Worm (Caenorhabditis elegans) whole organism, L4 larva: ENCODE measurements around the gene egl-15.
A peak's percentile ranks its signal among the peaks of the same experiment; 100 is the strongest.

ENCODE experiments used
- F37D6.2 ChIP-seq: sonication (generic microtip); optimal IDR thresholded peaks from 2 replicates; lab custom pipeline; 2016; ENCODE audit warnings: mild to moderate bottlenecking, missing genetic modification characterization, missing compliant biosample characterization
- ZK546.5 ChIP-seq, 2 experiments: sonication (generic microtip); optimal IDR thresholded peaks; 2 replicates each; lab custom pipeline; 2017; ENCODE audit warnings: missing biosample characterization in 2 of 2, missing genetic modification characterization in 2 of 2
- aha-1 ChIP-seq: fragments of 150-350 bp; peaks from one replicate; lab custom pipeline; 2014; ENCODE audit warnings: missing biosample characterization, missing genetic modification characterization
- aly-2 ChIP-seq: sonication (generic microtip); optimal IDR thresholded peaks from 2 replicates; lab custom pipeline; 2018; ENCODE audit warnings: missing biosample characterization, missing genetic modification characterization
- ama-1 ChIP-seq: fragments of 150-350 bp; optimal IDR thresholded peaks from 2 replicates; lab custom pipeline; 2014; ENCODE audit warnings: inconsistent platforms, mixed read lengths
- attf-4 ChIP-seq: sonication (generic microtip); optimal IDR thresholded peaks from 3 replicates; lab custom pipeline; 2017; ENCODE audit warnings: missing biosample characterization, missing genetic modification characterization
- ceh-20 ChIP-seq: fragments of 200-800 bp; sonication (Bioruptor generic); IDR thresholded peaks from 2 replicates; pipeline ENCODE4 v1.3.6; 2022; ENCODE audit warnings: missing genetic modification reagents, missing genetic modification characterization, missing compliant biosample characterization
- ceh-28 ChIP-seq: fragments of 150-350 bp; optimal IDR thresholded peaks from 2 replicates; lab custom pipeline; 2014; ENCODE audit warnings: missing biosample characterization, missing genetic modification reagents, missing genetic modification characterization
- ceh-82 ChIP-seq: sonication (generic microtip); optimal IDR thresholded peaks from 2 replicates; lab custom pipeline; 2017; ENCODE audit warnings: missing biosample characterization, missing genetic modification characterization
- daf-8 ChIP-seq: fragments of 200-800 bp; sonication (Bioruptor generic); IDR thresholded peaks from 2 replicates; pipeline ENCODE4 v1.3.6; 2022; ENCODE audit warnings: missing genetic modification characterization, missing compliant biosample characterization
- dmd-9 ChIP-seq: fragments of 200-800 bp; sonication (Bioruptor generic); IDR thresholded peaks from 2 replicates; pipeline ENCODE4 v1.3.6; 2022; ENCODE audit warnings: missing genetic modification reagents, missing genetic modification characterization, missing compliant biosample characterization
- dve-1 ChIP-seq: sonication (generic microtip); optimal IDR thresholded peaks from 2 replicates; lab custom pipeline; 2017; ENCODE audit warnings: antibody characterized with exemption, mild to moderate bottlenecking, missing genetic modification characterization, missing compliant biosample characterization; ENCODE audit not compliant: insufficient read depth
- fkh-10 ChIP-seq: fragments of 150-350 bp; optimal IDR thresholded peaks from 2 replicates; lab custom pipeline; 2014; ENCODE audit warnings: missing biosample characterization, missing genetic modification reagents, missing genetic modification characterization
- fos-1 ChIP-seq: fragments of 150-350 bp; optimal IDR thresholded peaks from 2 replicates; lab custom pipeline; 2014; ENCODE audit warnings: missing biosample characterization, missing genetic modification characterization
- gei-8 ChIP-seq: fragments of 200-800 bp; sonication (Bioruptor generic); optimal IDR thresholded peaks from 2 replicates; lab custom pipeline; 2018; ENCODE audit warnings: mild to moderate bottlenecking, missing genetic modification characterization, missing compliant biosample characterization
- hif-1 ChIP-seq, 2 experiments: sonication (generic microtip); optimal IDR thresholded peaks; 2 replicates each; lab custom pipeline; 2016 to 2017; ENCODE audit warnings: missing compliant biosample characterization in 2 of 2, missing genetic modification characterization in 2 of 2, missing genetic modification reagents in 2 of 2, missing genotype in 2 of 2, mild to moderate bottlenecking in 1 of 2
- hlh-11 ChIP-seq: fragments of 200-800 bp; sonication (Bioruptor generic); optimal IDR thresholded peaks from 2 replicates; lab custom pipeline; 2018; ENCODE audit warnings: mild to moderate bottlenecking, missing genetic modification characterization, missing compliant biosample characterization
- hmg-1.1 ChIP-seq: fragments of 200-800 bp; sonication (Bioruptor generic); IDR thresholded peaks from 2 replicates; pipeline ENCODE4 v1.3.6; 2022; ENCODE audit warnings: missing genetic modification reagents, missing genetic modification characterization, missing compliant biosample characterization
- lin-29 ChIP-seq: fragments of 200-800 bp; sonication (Bioruptor generic); IDR thresholded peaks from 2 replicates; pipeline ENCODE4 v1.3.6; 2022; ENCODE audit warnings: missing genetic modification reagents, missing genetic modification characterization, missing compliant biosample characterization
- lin-38 ChIP-seq: fragments of 200-800 bp; sonication (Bioruptor generic); IDR thresholded peaks from 2 replicates; pipeline ENCODE4 v1.3.6; 2022; ENCODE audit warnings: missing genetic modification reagents, missing genetic modification characterization, missing compliant biosample characterization
- lin-39 ChIP-seq: fragments of 150-350 bp; optimal IDR thresholded peaks from 2 replicates; lab custom pipeline; 2014; ENCODE audit warnings: missing biosample characterization, missing genetic modification reagents, missing genetic modification characterization
- lsy-2 ChIP-seq, 2 experiments: fragments of 150-350 bp in 1 of 2; sonication (generic microtip) in 1 of 2; optimal IDR thresholded peaks; 2 replicates each; lab custom pipeline; 2014 to 2017; ENCODE audit warnings: missing biosample characterization in 2 of 2, missing genetic modification characterization in 2 of 2
- madf-5 ChIP-seq, 2 experiments: fragments of 200-800 bp; sonication (Bioruptor generic); IDR thresholded peaks; 2 replicates each; pipeline ENCODE4 v1.3.6; 2022; ENCODE audit warnings: missing compliant biosample characterization in 2 of 2, missing genetic modification characterization in 2 of 2
- madf-9 ChIP-seq: fragments of 200-800 bp; sonication (Bioruptor generic); conservative IDR thresholded peaks from 2 replicates; pipeline ENCODE4 v1.3.6; 2022; ENCODE audit warnings: missing genetic modification reagents, missing genetic modification characterization, missing compliant biosample characterization
- mep-1 ChIP-seq: fragments of 150-350 bp; sonication (generic microtip); optimal IDR thresholded peaks from 3 replicates; lab custom pipeline; 2014; ENCODE audit warnings: missing biosample characterization, missing genetic modification characterization
- mes-2 ChIP-seq: sonication (generic microtip); optimal IDR thresholded peaks from 2 replicates; lab custom pipeline; 2016; ENCODE audit warnings: missing genotype, mild to moderate bottlenecking, missing genetic modification characterization, missing compliant biosample characterization; ENCODE audit not compliant: poor library complexity, severe bottlenecking
- mxl-3 ChIP-seq: fragments of 200-800 bp; sonication (Bioruptor generic); optimal IDR thresholded peaks from 2 replicates; lab custom pipeline; 2018; ENCODE audit warnings: mild to moderate bottlenecking, missing genetic modification characterization, missing compliant biosample characterization
- nhr-28 ChIP-seq: fragments of 150-350 bp; optimal IDR thresholded peaks from 2 replicates; lab custom pipeline; 2014; ENCODE audit warnings: missing biosample characterization, missing genetic modification characterization
- nhr-41 ChIP-seq: fragments of 200-800 bp; sonication (Bioruptor generic); IDR thresholded peaks from 2 replicates; pipeline ENCODE4 v1.3.6; 2022; ENCODE audit warnings: missing genetic modification reagents, missing genetic modification characterization, missing compliant biosample characterization
- nhr-42 ChIP-seq: fragments of 200-800 bp; sonication (Bioruptor generic); IDR thresholded peaks from 2 replicates; pipeline ENCODE4 v1.3.6; 2022; ENCODE audit warnings: missing genetic modification characterization, missing compliant biosample characterization
- nhr-48 ChIP-seq: sonication (generic microtip); optimal IDR thresholded peaks from 2 replicates; lab custom pipeline; 2016; ENCODE audit warnings: mild to moderate bottlenecking, missing genetic modification characterization, missing compliant biosample characterization
- rbr-2 ChIP-seq: sonication (generic microtip); optimal IDR thresholded peaks from 2 replicates; lab custom pipeline; 2016; ENCODE audit warnings: missing genotype, missing genetic modification characterization, missing compliant biosample characterization
- sdz-12 ChIP-seq: fragments of 200-800 bp; sonication (Bioruptor generic); optimal IDR thresholded peaks from 2 replicates; lab custom pipeline; 2018; ENCODE audit warnings: mild to moderate bottlenecking, missing genetic modification characterization, missing compliant biosample characterization
- set-16 ChIP-seq: fragments of 200-800 bp; sonication (Bioruptor generic); IDR thresholded peaks from 2 replicates; pipeline ENCODE4 v1.3.6; 2022; ENCODE audit warnings: missing genetic modification reagents, missing genetic modification characterization, missing compliant biosample characterization
- skn-1 ChIP-seq: fragments of 150-350 bp; optimal IDR thresholded peaks from 2 replicates; lab custom pipeline; 2014; ENCODE audit warnings: missing biosample characterization, missing genetic modification characterization
- snpc-4 ChIP-seq: fragments of 150-350 bp; optimal IDR thresholded peaks from 2 replicates; lab custom pipeline; 2014; ENCODE audit warnings: missing biosample characterization, missing genetic modification characterization
- spr-3 ChIP-seq: fragments of 200-800 bp; sonication (Bioruptor generic); optimal IDR thresholded peaks from 2 replicates; lab custom pipeline; 2018; ENCODE audit warnings: mild to moderate bottlenecking, missing genetic modification characterization, missing compliant biosample characterization
- tag-97 ChIP-seq: fragments of 200-800 bp; sonication (Bioruptor generic); IDR thresholded peaks from 2 replicates; pipeline ENCODE4 v1.3.6; 2022; ENCODE audit warnings: missing genetic modification characterization, missing compliant biosample characterization
- unc-62 ChIP-seq, 3 experiments: fragments of 150-350 bp in 1 of 3; sonication (generic microtip); optimal IDR thresholded peaks in 2 of 3; peaks in 1 of 3; 1 replicate in 1 of 3; 2 replicates in 2 of 3; lab custom pipeline; 2014 to 2017; ENCODE audit warnings: missing biosample characterization in 3 of 3, missing genetic modification characterization in 3 of 3, missing genetic modification reagents in 3 of 3, missing genotype in 1 of 3
- vab-7 ChIP-seq: fragments of 200-800 bp; sonication (Bioruptor generic); IDR thresholded peaks from 2 replicates; pipeline ENCODE4 v1.3.6; 2022; ENCODE audit warnings: missing genetic modification reagents, missing genetic modification characterization, missing compliant biosample characterization
- ztf-7 ChIP-seq: fragments of 150-350 bp; optimal IDR thresholded peaks from 2 replicates; lab custom pipeline; 2014; ENCODE audit warnings: missing biosample characterization, missing genetic modification characterization

The egl-15 gene

ce11 chrX:11032412-11032811 lies 16.2 kb downstream of the egl-15 start:
- TF ChIP-seq hmg-1.1 (no peak), ama-1 (lab: Kevin White, UChicago) (no peak), aly-2 (no peak), sdz-12 (no peak), mes-2 (tag; lab: Kevin White, UChicago) (no peak), lin-29 (GFP tag; lab: Robert Waterston, UW) (no peak), snpc-4 (tag; lab: Kevin White, UChicago) (no peak), ceh-28 (tag; lab: Kevin White, UChicago) (no peak), nhr-41 (no peak), mxl-3 (GFP tag; lab: Kevin White, UChicago) (no peak), nhr-42 (GFP tag; lab: Robert Waterston, UW) (no peak), daf-8 (GFP tag; lab: Robert Waterston, UW) (no peak), madf-5 (GFP tag; IDR thresholded peaks at IDR 0.05; lab: Robert Waterston, UW) (no peak)

ce11 chrX:11033128-11033951 lies 17.1 kb downstream of the egl-15 start:
- no peak for TF ChIP-seq nhr-48 (tag; lab: Kevin White, UChicago)
- peak; percentile 93 for TF ChIP-seq aha-1 (tag; lab: Kevin White, UChicago)
- peak in 1 of 2 experiments; percentile 38 for TF ChIP-seq unc-62 (GFP tag; optimal IDR thresholded peaks at IDR 0.05 in 1 of 2; lab: Kevin White, UChicago)
- no peak for TF ChIP-seq unc-62 (tag; optimal IDR thresholded peaks at IDR 0.05; lab: Kevin White, UChicago)

- TF ChIP-seq lin-39 (tag; lab: Kevin White, UChicago): no peak
- TF ChIP-seq fos-1 (tag; lab: Kevin White, UChicago): no peak
- TF ChIP-seq ZK546.5 (tag; optimal IDR thresholded peaks at IDR 0.05; lab: Kevin White, UChicago): no peak
- TF ChIP-seq tag-97 (GFP tag; lab: Robert Waterston, UW): no peak
- TF ChIP-seq dmd-9 (GFP tag; lab: Robert Waterston, UW): no peak
- TF ChIP-seq lin-29 (GFP tag; lab: Robert Waterston, UW): no peak
- TF ChIP-seq ztf-7 (tag; lab: Kevin White, UChicago): no peak
- TF ChIP-seq ceh-82 (tag; lab: Kevin White, UChicago): no peak
- TF ChIP-seq skn-1: no peak
- no peak for TF ChIP-seq ceh-20 (GFP tag; lab: Robert Waterston, UW)
- peak; percentile 64 for TF ChIP-seq aha-1 (tag; lab: Kevin White, UChicago)
- peak in 1 of 2 experiments; percentile 51 for TF ChIP-seq unc-62 (GFP tag; optimal IDR thresholded peaks at IDR 0.05 in 1 of 2; lab: Kevin White, UChicago)
- TF ChIP-seq unc-62 (tag; optimal IDR thresholded peaks at IDR 0.05; lab: Kevin White, UChicago): no peak
- TF ChIP-seq vab-7 (GFP tag; lab: Robert Waterston, UW): no peak
These were observed 17.7 kb downstream of the egl-15 start for ce11 chrX:11033952-11034287.

ce11 chrX:11034430-11035117 lies 18.4 kb downstream of the egl-15 start:
- TF ChIP-seq madf-9 (GFP tag; lab: Robert Waterston, UW) (no peak), aha-1 (tag; lab: Kevin White, UChicago) (peak; percentile 4), dve-1 (tag; lab: Kevin White, UChicago) (peak; percentile 59), skn-1 (no peak), F37D6.2 (peak; percentile 10), hlh-11 (peak; percentile 30), unc-62 (GFP tag; optimal IDR thresholded peaks at IDR 0.05 in 1 of 2; lab: Kevin White, UChicago) (peak in 1 of 2 experiments; percentile 93), unc-62 (tag; optimal IDR thresholded peaks at IDR 0.05; lab: Kevin White, UChicago) (no peak), fkh-10 (GFP tag; lab: Kevin White, UChicago) (peak; percentile 35), lin-38 (GFP tag; lab: Robert Waterston, UW) (no peak), gei-8 (GFP tag; lab: Kevin White, UChicago) (no peak), attf-4 (tag; lab: Kevin White, UChicago) (no peak), set-16 (peak; percentile 72), lsy-2 (tag; optimal IDR thresholded peaks at IDR 0.05; lab: Kevin White, UChicago) (peak in 1 of 2 experiments; percentile 47), hmg-1.1 (peak; percentile 54), mes-2 (tag; lab: Kevin White, UChicago) (peak; percentile 38), nhr-28 (peak; percentile 11), mep-1 (tag; lab: Kevin White, UChicago) (peak; percentile 50), ceh-28 (tag; lab: Kevin White, UChicago) (peak; percentile 28), spr-3 (GFP tag; lab: Kevin White, UChicago) (no peak), rbr-2 (tag; lab: Kevin White, UChicago) (peak; percentile 25), hif-1 (tag; optimal IDR thresholded peaks at IDR 0.05; lab: Kevin White, UChicago) (peak in 1 of 2 experiments; percentile 42)
